Fruit fly (Drosophila melanogaster) whole organism, embryonic: Measurements from ENCODE around the gene CG31445.

Experiments
- Awh ChIP-seq: fragments of 200-800 bp; sonication (Bioruptor generic); IDR thresholded peaks from 2 replicates; pipeline ENCODE4, ENCODE4 v1.3.6; 2022; ENCODE audit warnings: missing biosample characterization, missing genetic modification characterization
- B-H2 ChIP-seq: fragments of 200-800 bp; sonication (Bioruptor generic); optimal IDR thresholded peaks from 2 replicates; lab custom pipeline; 2018; ENCODE audit warnings: missing biosample characterization, mild to moderate bottlenecking, missing genetic modification characterization
- BtbVII ChIP-seq: fragments of 200-800 bp; sonication (Bioruptor generic); optimal IDR thresholded peaks from 3 replicates; lab custom pipeline; 2017; ENCODE audit warnings: missing biosample characterization, mild to moderate bottlenecking, missing genetic modification characterization
- CG10147 ChIP-seq: fragments of 200-800 bp; sonication (Bioruptor generic); optimal IDR thresholded peaks from 2 replicates; lab custom pipeline; 2019; ENCODE audit warnings: missing biosample characterization, mild to moderate bottlenecking, missing genetic modification characterization, moderate library complexity
- CG10654 ChIP-seq: fragments of 200-800 bp; sonication (Bioruptor generic); optimal IDR thresholded peaks from 2 replicates; lab custom pipeline; 2016; ENCODE audit warnings: missing biosample characterization, missing genetic modification characterization
- CG11560 ChIP-seq: fragments of 200-800 bp; sonication (Bioruptor generic); IDR thresholded peaks from 3 replicates; pipeline ENCODE4 v1.3.6; 2022; ENCODE audit warnings: missing biosample characterization, missing genetic modification characterization
- CG12155 ChIP-seq: fragments of 200-800 bp; sonication (Bioruptor generic); optimal IDR thresholded peaks from 3 replicates; lab custom pipeline; 2016; ENCODE audit warnings: missing biosample characterization, missing genetic modification characterization
- CG12744 ChIP-seq: fragments of 200-800 bp; sonication (Bioruptor generic); optimal IDR thresholded peaks from 2 replicates; lab custom pipeline; 2016; ENCODE audit warnings: missing biosample characterization, missing genetic modification characterization
- CG12769 ChIP-seq: fragments of 200-800 bp; sonication (Bioruptor generic); optimal IDR thresholded peaks from 2 replicates; lab custom pipeline; 2019; ENCODE audit warnings: missing biosample characterization, mild to moderate bottlenecking, missing genetic modification characterization, moderate library complexity
- CG13894 ChIP-seq: fragments of 200-800 bp; sonication (Bioruptor generic); optimal IDR thresholded peaks from 3 replicates; lab custom pipeline; 2018; ENCODE audit warnings: missing biosample characterization, mild to moderate bottlenecking, missing genetic modification characterization, moderate library complexity
- CG18764 ChIP-seq: fragments of 200-800 bp; sonication (Bioruptor generic); optimal IDR thresholded peaks from 3 replicates; lab custom pipeline; 2016; ENCODE audit warnings: missing biosample characterization, missing genetic modification characterization
- CG31365 ChIP-seq: fragments of 200-800 bp; sonication (Bioruptor generic); optimal IDR thresholded peaks from 2 replicates; lab custom pipeline; 2018; ENCODE audit warnings: missing biosample characterization, mild to moderate bottlenecking, missing genetic modification characterization
- CG3163 ChIP-seq: fragments of 200-800 bp; sonication (Bioruptor generic); optimal IDR thresholded peaks from 3 replicates; lab custom pipeline; 2016; ENCODE audit warnings: missing biosample characterization, missing genetic modification characterization
- CG34376 ChIP-seq: fragments of 200-800 bp; sonication (Bioruptor generic); optimal IDR thresholded peaks from 2 replicates; lab custom pipeline; 2018; ENCODE audit warnings: missing biosample characterization, mild to moderate bottlenecking, missing genetic modification characterization
- CG34422 ChIP-seq: fragments of 200-800 bp; sonication (Bioruptor generic); IDR thresholded peaks from 3 replicates; pipeline ENCODE4 v1.3.6; 2022; ENCODE audit warnings: missing biosample characterization, missing genetic modification characterization
- CG4282 ChIP-seq: fragments of 200-800 bp; sonication (Bioruptor generic); optimal IDR thresholded peaks from 2 replicates; lab custom pipeline; 2016; ENCODE audit warnings: missing biosample characterization, missing genetic modification characterization
- CG4617 ChIP-seq: fragments of 200-800 bp; sonication (Bioruptor generic); optimal IDR thresholded peaks from 3 replicates; lab custom pipeline; 2016; ENCODE audit warnings: missing biosample characterization, missing genetic modification characterization, borderline replicate concordance
- CG4707 ChIP-seq: fragments of 200-800 bp; sonication (Bioruptor generic); optimal IDR thresholded peaks from 2 replicates; lab custom pipeline; 2018; ENCODE audit warnings: missing biosample characterization, mild to moderate bottlenecking, missing genetic modification characterization, moderate library complexity
- CG6683 ChIP-seq: fragments of 200-800 bp; sonication (Bioruptor generic); optimal IDR thresholded peaks from 2 replicates; lab custom pipeline; 2017; ENCODE audit warnings: missing biosample characterization, mild to moderate bottlenecking, missing genetic modification characterization, missing genetic modification reagents
- CG8478 ChIP-seq: fragments of >200 bp; optimal IDR thresholded peaks from 2 replicates; lab custom pipeline; 2018
- Ets65A ChIP-seq: fragments of 200-800 bp; sonication (Bioruptor generic); peaks from one replicate; lab custom pipeline; 2016; ENCODE audit warnings: missing biosample characterization, missing genetic modification characterization
- HLHmδ ChIP-seq: fragments of 200-800 bp; sonication (Bioruptor generic); optimal IDR thresholded peaks from 2 replicates; lab custom pipeline; 2018; ENCODE audit warnings: missing biosample characterization, mild to moderate bottlenecking, missing genetic modification characterization, moderate library complexity
- Hsf ChIP-seq: fragments of 200-800 bp; sonication (Bioruptor generic); optimal IDR thresholded peaks from 3 replicates; lab custom pipeline; 2016; ENCODE audit warnings: missing biosample characterization, missing genetic modification characterization
- Max ChIP-seq: fragments of 200-800 bp; sonication (Bioruptor generic); optimal IDR thresholded peaks from 2 replicates; lab custom pipeline; 2016; ENCODE audit warnings: missing biosample characterization, mild to moderate bottlenecking, missing genetic modification characterization
- Myb ChIP-seq: fragments of 200-800 bp; sonication (Bioruptor generic); optimal IDR thresholded peaks from 2 replicates; lab custom pipeline; 2016; ENCODE audit warnings: missing biosample characterization, missing genetic modification characterization
- Pdp1 ChIP-seq, 2 experiments: fragments of 200-800 bp; sonication (Bioruptor generic); optimal IDR thresholded peaks; 3 replicates each; lab custom pipeline; 2016; ENCODE audit warnings: missing biosample characterization in 2 of 2, missing genetic modification characterization in 2 of 2, mild to moderate bottlenecking in 1 of 2, moderate library complexity in 1 of 2
- Sox100B ChIP-seq: fragments of 200-800 bp; sonication (Bioruptor generic); optimal IDR thresholded peaks from 3 replicates; lab custom pipeline; 2018; ENCODE audit warnings: missing biosample characterization, mild to moderate bottlenecking, missing genetic modification characterization
- Sry-δ ChIP-seq: fragments of 200-800 bp; sonication (Bioruptor generic); optimal IDR thresholded peaks from 2 replicates; lab custom pipeline; 2016; ENCODE audit warnings: missing biosample characterization, missing genetic modification characterization
- Usf ChIP-seq: fragments of 200-800 bp; sonication (Bioruptor generic); optimal IDR thresholded peaks from 2 replicates; lab custom pipeline; 2017; ENCODE audit warnings: missing genotype, missing biosample characterization, missing genetic modification characterization
- Xbp1 ChIP-seq: fragments of 200-800 bp; sonication (Bioruptor generic); optimal IDR thresholded peaks from 3 replicates; lab custom pipeline; 2016; ENCODE audit warnings: missing biosample characterization, mild to moderate bottlenecking, missing genetic modification characterization
- ab ChIP-seq: fragments of 200-800 bp; sonication (Bioruptor generic); optimal IDR thresholded peaks from 2 replicates; lab custom pipeline; 2016; ENCODE audit warnings: missing biosample characterization, missing genetic modification characterization
- amos ChIP-seq: fragments of 200-800 bp; sonication (Bioruptor generic); IDR thresholded peaks from 2 replicates; pipeline ENCODE4 v1.3.6; 2022; ENCODE audit warnings: missing biosample characterization, missing genetic modification characterization; ENCODE audit not compliant: partially characterized antibody
- ato ChIP-seq: fragments of 200-800 bp; sonication (Bioruptor generic); IDR thresholded peaks from 2 replicates; pipeline ENCODE4 v1.3.6; 2022; ENCODE audit warnings: missing biosample characterization, missing genetic modification characterization; ENCODE audit not compliant: partially characterized antibody
- bsh ChIP-seq, 2 experiments: fragments of 200-800 bp; sonication (Bioruptor generic); optimal IDR thresholded peaks; 2 replicates each; lab custom pipeline; 2017 to 2018; ENCODE audit warnings: mild to moderate bottlenecking in 2 of 2, missing biosample characterization in 2 of 2, missing genetic modification characterization in 2 of 2, moderate library complexity in 1 of 2
- chif ChIP-seq, 2 experiments: fragments of 200-800 bp; sonication (Bioruptor generic); optimal IDR thresholded peaks; 3 replicates each; lab custom pipeline; 2016; ENCODE audit warnings: missing biosample characterization in 2 of 2, missing genetic modification characterization in 2 of 2
- disco-r ChIP-seq: fragments of 200-800 bp; sonication (Bioruptor generic); optimal IDR thresholded peaks from 2 replicates; lab custom pipeline; 2016; ENCODE audit warnings: missing biosample characterization, missing genetic modification characterization
- gem ChIP-seq: fragments of 200-800 bp; sonication (Bioruptor generic); optimal IDR thresholded peaks from 2 replicates; lab custom pipeline; 2019; ENCODE audit warnings: missing biosample characterization, mild to moderate bottlenecking, missing genetic modification characterization, moderate library complexity
- h ChIP-seq: fragments of >200 bp; optimal IDR thresholded peaks from 2 replicates; lab custom pipeline; 2017
- jumu ChIP-seq: fragments of 200-800 bp; sonication (Bioruptor generic); optimal IDR thresholded peaks from 3 replicates; lab custom pipeline; 2016; ENCODE audit warnings: missing biosample characterization, missing genetic modification characterization
- ken ChIP-seq: fragments of 200-800 bp; sonication (Bioruptor generic); IDR thresholded peaks from 3 replicates; pipeline ENCODE4 v1.3.6; 2022; ENCODE audit warnings: missing biosample characterization, missing genetic modification characterization
- lov ChIP-seq, 2 experiments: fragments of 200-800 bp in 1 of 2; fragments of >200 bp in 1 of 2; sonication (Bioruptor generic) in 1 of 2; IDR thresholded peaks in 1 of 2; optimal IDR thresholded peaks in 1 of 2; 2 replicates in 1 of 2; 3 replicates in 1 of 2; pipeline versions ENCODE4 v1.3.6 to Lab custom; 2017 to 2022; ENCODE audit warnings: missing biosample characterization in 1 of 2, missing genetic modification characterization in 1 of 2
- mam ChIP-seq: fragments of 200-800 bp; sonication (Bioruptor generic); optimal IDR thresholded peaks from 3 replicates; lab custom pipeline; 2016; ENCODE audit warnings: missing biosample characterization, missing genetic modification characterization
- mld ChIP-seq: fragments of 200-800 bp; sonication (Bioruptor generic); IDR thresholded peaks from 3 replicates; pipeline ENCODE4 v1.3.6; 2022; ENCODE audit warnings: missing biosample characterization, missing genetic modification characterization; ENCODE audit not compliant: partially characterized antibody
- nmo ChIP-seq: fragments of 200-800 bp; sonication (Bioruptor generic); optimal IDR thresholded peaks from 2 replicates; lab custom pipeline; 2018; ENCODE audit warnings: missing biosample characterization, mild to moderate bottlenecking, missing genetic modification characterization, moderate library complexity
- pfk ChIP-seq: fragments of 200-800 bp; sonication (Bioruptor generic); optimal IDR thresholded peaks from 2 replicates; lab custom pipeline; 2018; ENCODE audit warnings: missing biosample characterization, mild to moderate bottlenecking, missing genetic modification characterization, moderate library complexity
- ranshi ChIP-seq: fragments of 200-800 bp; sonication (Bioruptor generic); IDR thresholded peaks from 2 replicates; pipeline ENCODE4 v1.3.6; 2022; ENCODE audit warnings: missing biosample characterization, missing genetic modification characterization
- ro ChIP-seq: fragments of 200-800 bp; sonication (Bioruptor generic); IDR thresholded peaks from 2 replicates; pipeline ENCODE4 v1.3.6; 2022; ENCODE audit warnings: missing biosample characterization, missing genetic modification characterization
- sens ChIP-seq: fragments of 200-800 bp; sonication (Bioruptor generic); peaks from one replicate; lab custom pipeline; 2016; ENCODE audit warnings: missing biosample characterization, missing genetic modification characterization
- sob ChIP-seq: fragments of 200-800 bp; sonication (Bioruptor generic); IDR thresholded peaks from 2 replicates; pipeline ENCODE4 v1.3.6; 2022; ENCODE audit warnings: missing biosample characterization, missing genetic modification characterization
- sug ChIP-seq: fragments of 200-800 bp; optimal IDR thresholded peaks from 2 replicates; lab custom pipeline; 2019; ENCODE audit warnings: missing biosample characterization, mild to moderate bottlenecking, missing genetic modification characterization, moderate library complexity
- tup ChIP-seq: fragments of 200-800 bp; sonication (Bioruptor generic); optimal IDR thresholded peaks from 2 replicates; lab custom pipeline; 2016; ENCODE audit warnings: missing biosample characterization, mild to moderate bottlenecking, missing genetic modification characterization, moderate library complexity
- zfh2 ChIP-seq: fragments of 200-800 bp; sonication (Bioruptor generic); optimal IDR thresholded peaks from 2 replicates; lab custom pipeline; 2016; ENCODE audit warnings: missing biosample characterization, missing genetic modification characterization

Gene CG31445

dm6 chr3R:29265075-29265474 is 20.4 kb upstream of the CG31445 start:
- TF ChIP-seq Sry-δ (GFP tag; lab: Kevin White, UChicago) (no peak), ato (GFP tag; lab: Robert Waterston, UW) (no peak), Awh (GFP tag; lab: Robert Waterston, UW) (no peak), Pdp1 (GFP tag; optimal IDR thresholded peaks at IDR 0.05; lab: Kevin White, UChicago) (no peak), CG31365 (tag; lab: Kevin White, UChicago) (no peak), mld (GFP tag; lab: Robert Waterston, UW) (no peak), B-H2 (GFP tag; lab: Kevin White, UChicago) (no peak), CG6683 (GFP tag; lab: Kevin White, UChicago) (no peak), gem (tag; lab: Kevin White, UChicago) (peak; percentile 69), amos (no peak), CG12155 (no peak), jumu (GFP tag; lab: Kevin White, UChicago) (peak; percentile 10), CG34376 (GFP tag; lab: Kevin White, UChicago) (no peak), lov (optimal IDR thresholded peaks at IDR 0.05; lab: Kevin White, UChicago) (no peak), lov (GFP tag; IDR thresholded peaks at IDR 0.05; lab: Robert Waterston, UW) (no peak), CG10654 (GFP tag; lab: Kevin White, UChicago) (no peak), Sox100B (GFP tag; lab: Kevin White, UChicago) (no peak), ken (GFP tag; lab: Robert Waterston, UW) (no peak), sob (no peak), disco-r (GFP tag; lab: Kevin White, UChicago) (no peak), CG12769 (tag; lab: Kevin White, UChicago) (no peak), Ets65A (GFP tag; lab: Kevin White, UChicago) (no peak), ranshi (GFP tag; lab: Robert Waterston, UW) (no peak), CG11560 (tag; lab: Robert Waterston, UW) (no peak), CG4282 (GFP tag; lab: Kevin White, UChicago) (no peak), CG4617 (GFP tag; lab: Kevin White, UChicago) (no peak), tup (GFP tag; lab: Kevin White, UChicago) (no peak), BtbVII (GFP tag; lab: Kevin White, UChicago) (no peak), bsh (GFP tag; optimal IDR thresholded peaks at IDR 0.05; lab: Kevin White, UChicago) (peak in 1 of 2 experiments; percentile 78), Myb (GFP tag; lab: Kevin White, UChicago) (no peak), zfh2 (GFP tag; lab: Kevin White, UChicago) (no peak), Hsf (GFP tag; lab: Kevin White, UChicago) (no peak), HLHmδ (GFP tag; lab: Kevin White, UChicago) (no peak), CG8478 (lab: Kevin White, UChicago) (no peak), chif (GFP tag; optimal IDR thresholded peaks at IDR 0.05; lab: Kevin White, UChicago) (peak in 1 of 2 experiments; percentile 47), ab (GFP tag; lab: Kevin White, UChicago) (no peak), sug (no peak), CG18764 (no peak), CG4707 (GFP tag; lab: Kevin White, UChicago) (no peak), Usf (GFP tag; lab: Kevin White, UChicago) (no peak), CG13894 (tag; lab: Kevin White, UChicago) (no peak), Xbp1 (GFP tag; lab: Kevin White, UChicago) (peak; percentile 3), nmo (peak; percentile 43), h (no peak), CG3163 (no peak), CG10147 (GFP tag; lab: Kevin White, UChicago) (no peak), ro (no peak), mam (no peak), CG34422 (no peak), CG12744 (no peak), Max (no peak), sens (peak; percentile 91), pfk (GFP tag; lab: Kevin White, UChicago) (no peak)
